Worm (Caenorhabditis elegans) whole organism, young adult: ENCODE results near the gene F20C5.7.

ENCODE experiments used
- B0261.1 ChIP-seq: sonication (generic microtip); optimal IDR thresholded peaks from 2 replicates; lab custom pipeline; 2016; ENCODE audit warnings: mild to moderate bottlenecking, missing genetic modification characterization, moderate library complexity, missing compliant biosample characterization
- C17E4.6 ChIP-seq: fragments of 200-800 bp; sonication (Bioruptor generic); IDR thresholded peaks from 2 replicates; pipeline ENCODE4 v1.3.6; 2022; ENCODE audit warnings: missing genetic modification reagents, missing genetic modification characterization, missing compliant biosample characterization
- F23B12.7 ChIP-seq: sonication (generic microtip); optimal IDR thresholded peaks from 2 replicates; lab custom pipeline; 2017; ENCODE audit warnings: missing genetic modification characterization, mild to moderate bottlenecking, missing compliant biosample characterization, antibody characterized with exemption, moderate library complexity; ENCODE audit not compliant: insufficient read depth
- F57A8.1 ChIP-seq: fragments of 200-800 bp; sonication (Bioruptor generic); optimal IDR thresholded peaks from 2 replicates; lab custom pipeline; 2018; ENCODE audit warnings: mild to moderate bottlenecking, missing genetic modification characterization, moderate library complexity, missing compliant biosample characterization
- F57C9.4 ChIP-seq: sonication (generic microtip); optimal IDR thresholded peaks from 2 replicates; lab custom pipeline; 2017; ENCODE audit warnings: mild to moderate bottlenecking, missing genetic modification characterization, missing compliant biosample characterization
- T07F8.4 ChIP-seq: sonication (generic microtip); optimal IDR thresholded peaks from 2 replicates; lab custom pipeline; 2016; ENCODE audit warnings: mild to moderate bottlenecking, missing genetic modification characterization, moderate library complexity, missing compliant biosample characterization
- ama-1 ChIP-seq, 3 experiments: fragments of 150-350 bp in 1 of 3; sonication (generic microtip) in 2 of 3; optimal IDR thresholded peaks; 2 replicates each; lab custom pipeline; 2014 to 2018; ENCODE audit warnings: missing biosample characterization in 2 of 3, missing genetic modification characterization in 2 of 3, missing genetic modification reagents in 2 of 3
- aptf-3 ChIP-seq: fragments of 200-800 bp; sonication (Bioruptor generic); IDR thresholded peaks from 2 replicates; pipeline ENCODE4 v1.3.6; 2022; ENCODE audit warnings: missing genetic modification characterization, missing compliant biosample characterization
- atf-7 ChIP-seq: sonication (generic microtip); optimal IDR thresholded peaks from 2 replicates; lab custom pipeline; 2017; ENCODE audit warnings: mild to moderate bottlenecking, missing genetic modification characterization, missing compliant biosample characterization
- attf-6 ChIP-seq: fragments of 200-800 bp; sonication (Bioruptor generic); IDR thresholded peaks from 2 replicates; pipeline ENCODE4 v1.3.6; 2022; ENCODE audit warnings: missing genetic modification reagents, missing genetic modification characterization, missing compliant biosample characterization
- ceh-100 ChIP-seq: fragments of 200-800 bp; sonication (Bioruptor generic); IDR thresholded peaks from 2 replicates; pipeline ENCODE4 v1.3.6; 2022; ENCODE audit warnings: missing genetic modification reagents, missing genetic modification characterization, missing compliant biosample characterization
- die-1 ChIP-seq: sonication (generic microtip); optimal IDR thresholded peaks from 2 replicates; lab custom pipeline; 2016; ENCODE audit warnings: missing genotype, mild to moderate bottlenecking, missing genetic modification characterization, missing compliant biosample characterization
- dox-1 ChIP-seq: fragments of 200-800 bp; sonication (Bioruptor generic); IDR thresholded peaks from 2 replicates; pipeline ENCODE4 v1.3.6; 2022; ENCODE audit warnings: missing genetic modification reagents, missing genetic modification characterization, missing compliant biosample characterization
- gei-17 ChIP-seq: fragments of 200-800 bp; sonication (Bioruptor generic); optimal IDR thresholded peaks from 2 replicates; lab custom pipeline; 2018; ENCODE audit warnings: mild to moderate bottlenecking, missing genetic modification characterization, missing compliant biosample characterization
- him-1 ChIP-seq: sonication (generic microtip); optimal IDR thresholded peaks from 2 replicates; lab custom pipeline; 2016; ENCODE audit warnings: missing genotype, missing genetic modification reagents, missing genetic modification characterization, missing compliant biosample characterization
- hmg-1.2 ChIP-seq: fragments of 200-800 bp; sonication (Bioruptor generic); IDR thresholded peaks from 2 replicates; pipeline ENCODE4 v1.3.6; 2022; ENCODE audit warnings: missing genetic modification reagents, missing genetic modification characterization, missing compliant biosample characterization
- hmg-20 ChIP-seq: fragments of 200-800 bp; sonication (Bioruptor generic); IDR thresholded peaks from 2 replicates; pipeline ENCODE4 v1.3.6; 2022; ENCODE audit warnings: missing genetic modification reagents, missing genetic modification characterization, missing compliant biosample characterization
- lag-1 ChIP-seq: fragments of 200-800 bp; sonication (Bioruptor generic); IDR thresholded peaks from 2 replicates; pipeline ENCODE4 v1.3.6; 2022; ENCODE audit warnings: missing genetic modification reagents, missing genetic modification characterization, missing compliant biosample characterization
- let-607 ChIP-seq, 2 experiments: fragments of 200-800 bp in 1 of 2; sonication (Bioruptor generic) in 1 of 2; sonication (generic microtip) in 1 of 2; optimal IDR thresholded peaks; 2 replicates each; lab custom pipeline; 2016 to 2018; ENCODE audit warnings: mild to moderate bottlenecking in 2 of 2, missing compliant biosample characterization in 2 of 2, missing genetic modification characterization in 2 of 2, moderate library complexity in 2 of 2, missing genotype in 1 of 2
- lsl-1 ChIP-seq: fragments of 200-800 bp; sonication (Bioruptor generic); optimal IDR thresholded peaks from 2 replicates; lab custom pipeline; 2018; ENCODE audit warnings: mild to moderate bottlenecking, missing genetic modification characterization, moderate library complexity, missing compliant biosample characterization
- lsy-27 ChIP-seq: sonication (generic microtip); optimal IDR thresholded peaks from 2 replicates; lab custom pipeline; 2017; ENCODE audit warnings: missing genetic modification characterization, mild to moderate bottlenecking, missing compliant biosample characterization, antibody characterized with exemption, missing genotype, borderline replicate concordance; ENCODE audit not compliant: insufficient read depth
- nfyb-1 ChIP-seq: fragments of 200-800 bp; sonication (Bioruptor generic); IDR thresholded peaks from 2 replicates; pipeline ENCODE4 v1.3.6; 2022; ENCODE audit warnings: missing genetic modification reagents, missing genetic modification characterization, missing compliant biosample characterization
- nhr-120 ChIP-seq: fragments of 200-800 bp; sonication (Bioruptor generic); IDR thresholded peaks from 2 replicates; pipeline ENCODE4 v1.3.6; 2022; ENCODE audit warnings: missing genetic modification characterization, missing compliant biosample characterization
- nhr-179 ChIP-seq: sonication (generic microtip); optimal IDR thresholded peaks from 2 replicates; lab custom pipeline; 2016; ENCODE audit warnings: mild to moderate bottlenecking, missing genetic modification characterization, missing compliant biosample characterization
- pha-4 ChIP-seq: fragments of 150-350 bp; sonication (generic microtip); optimal IDR thresholded peaks from 2 replicates; lab custom pipeline; 2014; ENCODE audit warnings: missing biosample characterization, missing genetic modification reagents, missing genetic modification characterization
- snpc-3.4 ChIP-seq: sonication (generic microtip); optimal IDR thresholded peaks from 2 replicates; lab custom pipeline; 2017; ENCODE audit warnings: missing genetic modification characterization, mild to moderate bottlenecking, missing compliant biosample characterization, antibody characterized with exemption, moderate library complexity, missing genotype, missing genetic modification reagents
- snpc-4 ChIP-seq, 5 experiments: fragments of 150-350 bp in 1 of 5; sonication (generic microtip) in 4 of 5; optimal IDR thresholded peaks; 2 replicates each; lab custom pipeline; 2014 to 2018; ENCODE audit warnings: missing genetic modification characterization in 5 of 5, missing biosample characterization in 3 of 5, antibody characterized with exemption in 2 of 5, mild to moderate bottlenecking in 2 of 5, missing compliant biosample characterization in 2 of 5, missing genotype in 2 of 5, moderate library complexity in 2 of 5, missing genetic modification reagents in 1 of 5
- somi-1 ChIP-seq: fragments of 200-800 bp; sonication (Bioruptor generic); optimal IDR thresholded peaks from 2 replicates; lab custom pipeline; 2018; ENCODE audit warnings: mild to moderate bottlenecking, missing genetic modification characterization, missing compliant biosample characterization
- tbx-9 ChIP-seq: sonication (generic microtip); optimal IDR thresholded peaks from 2 replicates; lab custom pipeline; 2016; ENCODE audit warnings: borderline replicate concordance, missing genetic modification characterization, inconsistent platforms, missing compliant biosample characterization
- tlf-1 ChIP-seq: fragments of 200-800 bp; sonication (Bioruptor generic); optimal IDR thresholded peaks from 2 replicates; lab custom pipeline; 2018; ENCODE audit warnings: mild to moderate bottlenecking, missing genetic modification characterization, missing compliant biosample characterization
- xnd-1 ChIP-seq: sonication (generic microtip); optimal IDR thresholded peaks from 2 replicates; lab custom pipeline; 2016; ENCODE audit warnings: missing genotype, missing genetic modification reagents, missing genetic modification characterization, missing compliant biosample characterization
- zim-3 ChIP-seq: sonication (generic microtip); optimal IDR thresholded peaks from 2 replicates; lab custom pipeline; 2017; ENCODE audit warnings: mild to moderate bottlenecking, missing genetic modification characterization, moderate library complexity, missing compliant biosample characterization
- ztf-18 ChIP-seq: sonication (generic microtip); optimal IDR thresholded peaks from 2 replicates; lab custom pipeline; 2016; ENCODE audit warnings: missing genotype, mild to moderate bottlenecking, missing genetic modification characterization, missing compliant biosample characterization

The F20C5.7 gene

DNA sequence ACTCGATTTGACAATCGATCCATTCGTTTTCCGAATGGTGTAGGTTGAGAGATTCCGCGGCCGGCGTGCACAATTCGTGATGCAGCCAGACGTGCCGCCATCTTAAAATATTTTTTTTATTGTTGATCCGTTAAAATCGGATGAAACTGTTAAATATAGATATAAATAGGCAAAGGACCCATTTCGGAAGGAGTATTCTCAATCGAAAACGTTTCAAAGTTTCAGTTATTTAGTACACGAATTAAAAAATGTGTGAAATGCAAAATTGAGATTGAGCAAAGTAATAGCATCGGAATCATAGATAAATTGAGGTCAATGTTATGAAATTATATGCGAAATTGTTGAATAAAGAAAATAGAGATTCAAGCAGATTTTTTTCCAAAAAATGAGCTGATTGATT lies 5.6 kb downstream of the F20C5.7 start, which contains the start of gene mrps-33:
Gene mrps-33, minus strand, starts transcription at position 101 of the 400 bp plus-strand sequence.
- TF ChIP-seq ztf-18 (tag; lab: Kevin White, UChicago) (peak; percentile 8), atf-7 (no peak)

DNA sequence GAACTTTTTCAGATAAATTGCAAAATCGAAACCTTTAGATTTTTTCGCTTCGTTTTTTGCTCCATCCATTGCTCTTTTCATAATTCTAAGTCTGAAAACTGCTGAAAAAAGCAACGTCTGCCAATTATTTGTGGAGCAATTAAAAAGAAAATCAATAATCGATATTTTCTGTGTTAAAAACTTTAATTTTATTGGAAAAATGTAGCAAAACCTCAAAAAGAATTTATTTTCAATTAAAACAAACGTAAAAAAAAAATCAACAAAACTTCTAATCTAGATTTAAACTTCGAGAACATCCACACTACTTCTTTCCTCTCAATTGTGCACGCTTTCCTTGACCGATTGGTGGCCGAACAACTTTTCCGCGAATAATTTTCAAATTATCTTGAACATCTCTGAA lies 6.2 kb downstream of the F20C5.7 start, which contains the start of gene F21D5.5:
Gene F21D5.5, minus strand, starts transcription at position 101 of the 400 bp plus-strand sequence.
- TF ChIP-seq zim-3 (tag; lab: Kevin White, UChicago) (no peak), lsl-1 (GFP tag; lab: Kevin White, UChicago) (no peak), aptf-3 (GFP tag; lab: Robert Waterston, UW) (no peak), pha-4 (tag; lab: Kevin White, UChicago) (no peak), let-607 (tag; optimal IDR thresholded peaks at IDR 0.05; lab: Kevin White, UChicago) (no peak), lsy-27 (tag; lab: Kevin White, UChicago) (no peak), snpc-4 (GFP tag; optimal IDR thresholded peaks at IDR 0.05; lab: Kevin White, UChicago) (no peak), snpc-4 (tag; optimal IDR thresholded peaks at IDR 0.05; lab: Kevin White, UChicago) (no peak), F57C9.4 (tag; lab: Kevin White, UChicago) (no peak), F23B12.7 (tag; lab: Kevin White, UChicago) (no peak), die-1 (tag; lab: Kevin White, UChicago) (no peak), somi-1 (GFP tag; lab: Kevin White, UChicago) (no peak), F57A8.1 (GFP tag; lab: Kevin White, UChicago) (no peak), nhr-179 (tag; lab: Kevin White, UChicago) (no peak), nfyb-1 (GFP tag; lab: Robert Waterston, UW) (no peak), atf-7 (no peak), dox-1 (GFP tag; lab: Robert Waterston, UW) (no peak)

DNA sequence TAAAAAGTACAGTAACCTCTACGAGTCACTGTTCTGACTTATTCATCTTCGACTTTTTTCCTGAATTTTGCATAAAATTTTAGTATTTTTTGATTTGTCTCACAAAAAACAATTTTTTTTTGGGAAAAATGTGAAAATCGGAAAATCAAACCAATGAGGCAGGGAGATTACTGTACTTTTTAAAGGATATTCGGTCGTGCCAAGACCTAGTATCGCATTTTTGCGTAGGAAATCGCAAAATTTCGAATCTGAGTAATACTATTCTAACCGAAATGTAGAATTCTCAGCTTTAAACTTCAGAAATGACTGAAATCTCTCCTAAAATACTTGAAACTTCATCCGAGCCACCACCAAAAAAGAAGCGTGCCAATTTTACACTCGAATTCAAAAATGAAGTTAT lies 7.7 kb downstream of the F20C5.7 start, which contains the start of gene F21D5.4:
Gene F21D5.4, plus strand, starts transcription at position 301 of the 400 bp plus-strand sequence.
- TF ChIP-seq atf-7 (no peak), T07F8.4 (no peak), ceh-100 (GFP tag; lab: Robert Waterston, UW) (no peak), B0261.1 (no peak), snpc-3.4 (tag; lab: Kevin White, UChicago) (no peak), xnd-1 (no peak), attf-6 (GFP tag; lab: Robert Waterston, UW) (no peak), him-1 (tag; lab: Kevin White, UChicago) (no peak), C17E4.6 (GFP tag; lab: Robert Waterston, UW) (no peak), lag-1 (no peak), nhr-120 (GFP tag; lab: Robert Waterston, UW) (no peak), tbx-9 (tag; lab: Kevin White, UChicago) (no peak), gei-17 (no peak), ama-1 (optimal IDR thresholded peaks at IDR 0.05; lab: Kevin White, UChicago) (no peak), ama-1 (GFP tag; optimal IDR thresholded peaks at IDR 0.05; lab: Kevin White, UChicago) (no peak), nfyb-1 (GFP tag; lab: Robert Waterston, UW) (no peak), hmg-20 (GFP tag; lab: Robert Waterston, UW) (no peak)

DNA sequence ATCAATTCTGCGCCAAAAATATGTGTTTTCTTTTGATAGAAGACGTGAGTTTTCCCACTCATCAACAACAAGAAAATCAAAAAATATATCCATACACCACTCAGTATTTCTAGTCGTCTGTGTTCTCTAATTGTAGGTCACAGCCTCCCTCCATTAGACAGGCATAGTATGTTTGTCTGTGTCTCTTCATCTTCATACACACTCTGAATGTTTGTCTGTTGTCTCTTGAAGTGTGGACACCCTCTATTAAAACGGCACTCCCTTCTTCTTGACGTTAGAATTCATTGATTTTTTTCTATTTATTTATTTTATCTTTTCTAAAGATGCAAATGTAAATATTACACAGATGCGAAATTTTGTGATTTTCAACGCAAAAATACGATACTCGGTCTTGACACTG lies 8.1 kb downstream of the F20C5.7 start:
- TF ChIP-seq tlf-1 (GFP tag; lab: Kevin White, UChicago) (no peak), lag-1 (no peak), pha-4 (tag; lab: Kevin White, UChicago) (no peak), hmg-1.2 (peak; percentile 73; the same call in 1 of the 2 replicates)
